Worm (Caenorhabditis elegans) whole organism, L1 larva: ENCODE results near the gene C18D4.4.

Experiments used
- lin-39 ChIP-seq: fragments of 150-350 bp; optimal IDR thresholded peaks from 2 replicates; lab custom pipeline; 2014; ENCODE audit warnings: missing biosample characterization, missing genetic modification reagents, missing genetic modification characterization
- nhr-76 ChIP-seq: sonication (generic microtip); optimal IDR thresholded peaks from 2 replicates; lab custom pipeline; 2017; ENCODE audit warnings: missing biosample characterization, missing genetic modification characterization
- pqm-1 ChIP-seq: sonication (generic microtip); optimal IDR thresholded peaks from 3 replicates; lab custom pipeline; 2017; ENCODE audit warnings: missing biosample characterization, missing genetic modification characterization
- snu-23 ChIP-seq: sonication (generic microtip); optimal IDR thresholded peaks from 2 replicates; lab custom pipeline; 2016; ENCODE audit warnings: missing genetic modification characterization, missing compliant biosample characterization

Gene C18D4.4

ce11 chrV:17485078-17485477 is 46.2 kb downstream of the C18D4.4 start, which contains the start of gene srh-111:
srh-111 (minus strand) TSS chrV:17485178.
- TF ChIP-seq lin-39 (tag; lab: Kevin White, UChicago): no peak
- no peak for TF ChIP-seq snu-23
- TF ChIP-seq nhr-76: no peak
- TF ChIP-seq pqm-1 (tag; lab: Kevin White, UChicago): no peak
- TF ChIP-seq, all 84 proteins: peak for 0
